Fruit fly (Drosophila melanogaster) whole organism, embryonic: ENCODE measurements around the gene TwdlE.

Experiments
- CG10147 ChIP-seq: fragments of 200-800 bp; sonication (Bioruptor generic); optimal IDR thresholded peaks from 2 replicates; lab custom pipeline; 2019; ENCODE audit warnings: missing biosample characterization, mild to moderate bottlenecking, missing genetic modification characterization, moderate library complexity
- CG10431 ChIP-seq: fragments of 200-800 bp; sonication (Bioruptor generic); optimal IDR thresholded peaks from 3 replicates; lab custom pipeline; 2018; ENCODE audit warnings: missing biosample characterization, mild to moderate bottlenecking, missing genetic modification characterization
- CG10462 ChIP-seq: fragments of 200-800 bp; sonication (Bioruptor generic); optimal IDR thresholded peaks from 2 replicates; lab custom pipeline; 2016; ENCODE audit warnings: missing biosample characterization, missing genetic modification characterization
- CG12071 ChIP-seq: fragments of 200-800 bp; sonication (Bioruptor generic); optimal IDR thresholded peaks from 3 replicates; lab custom pipeline; 2018; ENCODE audit warnings: missing biosample characterization, mild to moderate bottlenecking, missing genetic modification characterization
- CG12104 ChIP-seq: fragments of 200-800 bp; sonication (Bioruptor generic); optimal IDR thresholded peaks from 3 replicates; lab custom pipeline; 2016; ENCODE audit warnings: missing biosample characterization, missing genetic modification characterization
- CG12236 ChIP-seq: fragments of 200-800 bp; sonication (Bioruptor generic); optimal IDR thresholded peaks from 2 replicates; lab custom pipeline; 2016; ENCODE audit warnings: missing biosample characterization, missing genetic modification characterization
- CG12744 ChIP-seq: fragments of 200-800 bp; sonication (Bioruptor generic); optimal IDR thresholded peaks from 2 replicates; lab custom pipeline; 2016; ENCODE audit warnings: missing biosample characterization, missing genetic modification characterization
- CG14014 ChIP-seq: fragments of 200-800 bp; sonication (Bioruptor generic); IDR thresholded peaks from 2 replicates; pipeline ENCODE4 v1.3.6; 2022; ENCODE audit warnings: missing biosample characterization, missing genetic modification characterization
- CG14050 ChIP-seq: fragments of 200-800 bp; sonication (Bioruptor generic); IDR thresholded peaks from 3 replicates; pipeline ENCODE4 v1.3.6; 2022; ENCODE audit warnings: missing biosample characterization, missing genetic modification characterization
- CG1529 ChIP-seq: fragments of 200-800 bp; sonication (Bioruptor generic); optimal IDR thresholded peaks from 3 replicates; lab custom pipeline; 2018; ENCODE audit warnings: missing biosample characterization, missing genetic modification characterization
- CG17385 ChIP-seq: fragments of 200-800 bp; sonication (Bioruptor generic); optimal IDR thresholded peaks from 3 replicates; lab custom pipeline; 2018; ENCODE audit warnings: missing biosample characterization, mild to moderate bottlenecking, missing genetic modification characterization
- CG2120 ChIP-seq: fragments of 200-800 bp; sonication (Bioruptor generic); optimal IDR thresholded peaks from 3 replicates; lab custom pipeline; 2016; ENCODE audit warnings: missing biosample characterization, missing genetic modification characterization
- CG2129 ChIP-seq: fragments of 200-800 bp; sonication (Bioruptor generic); IDR thresholded peaks from 2 replicates; pipeline ENCODE4 v1.3.6; 2022; ENCODE audit warnings: missing biosample characterization, missing genetic modification characterization; ENCODE audit not compliant: partially characterized antibody
- CG3065 ChIP-seq: fragments of 200-800 bp; sonication (Bioruptor generic); optimal IDR thresholded peaks from 2 replicates; lab custom pipeline; 2016; ENCODE audit warnings: missing biosample characterization, missing genetic modification characterization
- CG31388 ChIP-seq: fragments of 200-800 bp; sonication (Bioruptor generic); optimal IDR thresholded peaks from 2 replicates; lab custom pipeline; 2016; ENCODE audit warnings: missing biosample characterization, missing genetic modification characterization
- CG3163 ChIP-seq: fragments of 200-800 bp; sonication (Bioruptor generic); optimal IDR thresholded peaks from 3 replicates; lab custom pipeline; 2016; ENCODE audit warnings: missing biosample characterization, missing genetic modification characterization
- CG6683 ChIP-seq: fragments of 200-800 bp; sonication (Bioruptor generic); optimal IDR thresholded peaks from 2 replicates; lab custom pipeline; 2017; ENCODE audit warnings: missing biosample characterization, mild to moderate bottlenecking, missing genetic modification characterization, missing genetic modification reagents
- CG7271 ChIP-seq: fragments of 200-800 bp; sonication (Bioruptor generic); optimal IDR thresholded peaks from 2 replicates; lab custom pipeline; 2018; ENCODE audit warnings: missing biosample characterization, mild to moderate bottlenecking, missing genetic modification characterization, moderate library complexity
- Camta ChIP-seq: fragments of 200-800 bp; sonication (Bioruptor generic); optimal IDR thresholded peaks from 2 replicates; lab custom pipeline; 2016; ENCODE audit warnings: missing biosample characterization, missing genetic modification characterization
- Fer2 ChIP-seq: fragments of 200-800 bp; sonication (Bioruptor generic); optimal IDR thresholded peaks from 2 replicates; lab custom pipeline; 2018; ENCODE audit warnings: missing biosample characterization, mild to moderate bottlenecking, missing genetic modification characterization, moderate library complexity
- Fer3 ChIP-seq: fragments of 200-800 bp; sonication (Bioruptor generic); optimal IDR thresholded peaks from 2 replicates; lab custom pipeline; 2018; ENCODE audit warnings: missing biosample characterization, mild to moderate bottlenecking, missing genetic modification characterization, moderate library complexity
- Hr78 ChIP-seq, 2 experiments: fragments of 200-800 bp in 1 of 2; fragments of >200 bp in 1 of 2; sonication (Bioruptor generic) in 1 of 2; optimal IDR thresholded peaks; 2 replicates each; lab custom pipeline; 2017 to 2019; ENCODE audit warnings: missing biosample characterization in 2 of 2, missing genetic modification characterization in 2 of 2, mild to moderate bottlenecking in 1 of 2, moderate library complexity in 1 of 2
- Lim3 ChIP-seq: fragments of 200-800 bp; sonication (Bioruptor generic); IDR thresholded peaks from 2 replicates; pipeline ENCODE4 v1.3.6; 2022; ENCODE audit warnings: missing biosample characterization, missing genetic modification characterization
- NK7.1 ChIP-seq: fragments of 200-800 bp; sonication (Bioruptor generic); optimal IDR thresholded peaks from 3 replicates; lab custom pipeline; 2016; ENCODE audit warnings: missing biosample characterization, missing genetic modification characterization
- Optix ChIP-seq: fragments of 200-800 bp; sonication (Bioruptor generic); IDR thresholded peaks from 3 replicates; pipeline ENCODE4 v1.3.6; 2022; ENCODE audit warnings: missing biosample characterization, missing genetic modification characterization
- Pdp1 ChIP-seq, 2 experiments: fragments of 200-800 bp; sonication (Bioruptor generic); optimal IDR thresholded peaks; 3 replicates each; lab custom pipeline; 2016; ENCODE audit warnings: missing biosample characterization in 2 of 2, missing genetic modification characterization in 2 of 2, mild to moderate bottlenecking in 1 of 2, moderate library complexity in 1 of 2
- ab ChIP-seq: fragments of 200-800 bp; sonication (Bioruptor generic); optimal IDR thresholded peaks from 2 replicates; lab custom pipeline; 2016; ENCODE audit warnings: missing biosample characterization, missing genetic modification characterization
- abd-A ChIP-seq: fragments of 200-800 bp; sonication (Bioruptor generic); optimal IDR thresholded peaks from 3 replicates; lab custom pipeline; 2019; ENCODE audit warnings: missing biosample characterization, mild to moderate bottlenecking, missing genetic modification characterization, moderate library complexity
- ara ChIP-seq: fragments of 200-800 bp; sonication (Bioruptor generic); IDR thresholded peaks from 2 replicates; pipeline ENCODE4 v1.3.6; 2022; ENCODE audit warnings: missing biosample characterization, missing genetic modification characterization
- cad ChIP-seq: fragments of >200 bp; optimal IDR thresholded peaks from 2 replicates; lab custom pipeline; 2017; ENCODE audit warnings: missing biosample characterization, missing genetic modification characterization
- cg ChIP-seq: fragments of 200-800 bp; sonication (Bioruptor generic); optimal IDR thresholded peaks from 3 replicates; lab custom pipeline; 2019; ENCODE audit warnings: missing biosample characterization, mild to moderate bottlenecking, missing genetic modification characterization, moderate library complexity
- corto ChIP-seq: fragments of 200-800 bp; sonication (Bioruptor generic); optimal IDR thresholded peaks from 2 replicates; lab custom pipeline; 2016; ENCODE audit warnings: missing biosample characterization, mild to moderate bottlenecking, missing genetic modification characterization, moderate library complexity
- crol ChIP-seq: fragments of 200-800 bp; sonication (Bioruptor generic); IDR thresholded peaks from 2 replicates; pipeline ENCODE4 v1.3.6; 2022; ENCODE audit warnings: missing biosample characterization, missing genetic modification characterization
- dan ChIP-seq: fragments of 200-800 bp; sonication (Bioruptor generic); IDR thresholded peaks from 2 replicates; pipeline ENCODE4 v1.3.6; 2022; ENCODE audit warnings: missing biosample characterization, missing genetic modification characterization
- danr ChIP-seq: fragments of 200-800 bp; sonication (Bioruptor generic); IDR thresholded peaks from 2 replicates; pipeline ENCODE4 v1.3.6; 2022; ENCODE audit warnings: missing biosample characterization, missing genetic modification characterization
- eyg ChIP-seq: fragments of 200-800 bp; sonication (Bioruptor generic); optimal IDR thresholded peaks from 3 replicates; lab custom pipeline; 2016; ENCODE audit warnings: missing biosample characterization, missing genetic modification characterization
- her ChIP-seq: fragments of 200-800 bp; sonication (Bioruptor generic); optimal IDR thresholded peaks from 2 replicates; lab custom pipeline; 2016; ENCODE audit warnings: missing biosample characterization, missing genetic modification characterization
- maf-S ChIP-seq: fragments of 200-800 bp; sonication (Bioruptor generic); optimal IDR thresholded peaks from 2 replicates; lab custom pipeline; 2016; ENCODE audit warnings: missing biosample characterization, missing genetic modification characterization
- odd ChIP-seq: fragments of 200-800 bp; sonication (Bioruptor generic); optimal IDR thresholded peaks from 2 replicates; lab custom pipeline; 2017; ENCODE audit warnings: missing biosample characterization, mild to moderate bottlenecking, missing genetic modification characterization
- pnt ChIP-seq: fragments of 200-800 bp; sonication (Bioruptor generic); optimal IDR thresholded peaks from 3 replicates; lab custom pipeline; 2016; ENCODE audit warnings: missing biosample characterization, missing genetic modification characterization
- prd ChIP-seq, 3 experiments: fragments of >200 bp in 2 of 3; fragments of 200-800 bp in 1 of 3; sonication (Bioruptor generic) in 1 of 3; optimal IDR thresholded peaks in 2 of 3; IDR thresholded peaks in 1 of 3; 2 replicates in 2 of 3; 3 replicates in 1 of 3; pipeline versions ENCODE4 v1.3.6 to Lab custom; 2017 to 2022; ENCODE audit warnings: missing biosample characterization in 1 of 3, missing genetic modification characterization in 1 of 3
- sim ChIP-seq: fragments of 200-800 bp; sonication (Bioruptor generic); IDR thresholded peaks from 2 replicates; pipeline ENCODE4 v1.3.6; 2022; ENCODE audit warnings: missing biosample characterization, missing genetic modification characterization
- sob ChIP-seq: fragments of 200-800 bp; sonication (Bioruptor generic); IDR thresholded peaks from 2 replicates; pipeline ENCODE4 v1.3.6; 2022; ENCODE audit warnings: missing biosample characterization, missing genetic modification characterization
- ssp ChIP-seq: fragments of 200-800 bp; sonication (Bioruptor generic); IDR thresholded peaks from 2 replicates; pipeline ENCODE4 v1.3.6; 2022; ENCODE audit warnings: missing biosample characterization, missing genetic modification characterization
- stc ChIP-seq: fragments of 200-800 bp; sonication (Bioruptor generic); IDR thresholded peaks from 2 replicates; pipeline ENCODE4 v1.3.6; 2022; ENCODE audit warnings: missing biosample characterization, missing genetic modification characterization
- vfl ChIP-seq: fragments of 200-800 bp; sonication (Bioruptor generic); optimal IDR thresholded peaks from 2 replicates; lab custom pipeline; 2016; ENCODE audit warnings: missing biosample characterization, missing genetic modification characterization
- yki ChIP-seq: fragments of >200 bp; optimal IDR thresholded peaks from 3 replicates; lab custom pipeline; 2018
- z ChIP-seq: fragments of 200-800 bp; sonication (Bioruptor generic); IDR thresholded peaks from 3 replicates; pipeline ENCODE4 v1.3.6; 2022; ENCODE audit warnings: missing biosample characterization, missing genetic modification characterization

Gene TwdlE

DNA sequence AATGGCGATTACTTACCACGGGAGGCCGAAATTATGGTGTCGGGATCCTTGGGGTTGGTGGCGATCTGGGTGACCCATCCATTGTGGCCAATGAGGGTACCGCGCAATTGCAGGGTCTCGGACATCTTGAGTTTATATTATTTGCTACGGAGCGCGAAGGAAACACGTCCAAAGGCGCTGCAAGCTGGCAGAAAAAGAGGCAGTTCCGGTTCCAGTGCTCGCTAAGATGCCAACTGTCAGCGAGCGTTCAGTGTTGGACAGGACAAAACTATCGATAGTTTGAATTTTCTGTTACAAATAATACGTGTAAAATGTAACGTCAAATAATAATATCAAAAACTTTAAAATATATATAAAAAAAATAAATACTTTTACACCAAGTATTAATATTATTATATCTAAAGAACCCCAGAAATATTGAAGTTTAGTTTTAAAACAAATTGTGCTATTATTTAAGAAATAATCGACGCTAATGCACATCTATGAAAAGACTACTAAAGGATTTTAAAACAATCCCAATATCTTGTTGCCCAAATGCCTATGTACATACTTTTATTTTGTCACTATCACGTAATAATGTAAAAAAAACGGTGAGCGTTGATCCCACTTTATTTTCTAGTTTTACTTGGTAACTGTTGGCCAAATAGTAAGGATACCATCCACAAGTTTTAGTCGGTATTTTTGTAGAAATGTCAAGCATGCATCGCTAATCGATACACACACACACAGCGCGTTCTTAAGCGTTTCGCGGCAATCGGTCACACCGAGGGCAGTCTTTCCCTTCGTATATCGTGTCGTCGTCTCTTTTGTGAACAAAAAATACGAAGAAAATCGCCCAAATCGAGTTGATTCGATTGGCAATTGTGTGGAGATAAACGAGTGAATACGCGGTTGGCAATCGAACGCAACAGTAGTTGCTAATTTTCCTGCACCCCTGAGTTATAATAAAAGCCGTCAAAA, 33.3 kb downstream of the TwdlE start, which contains the start of the genes Rack1 and mts (continued):
- TF ChIP-seq abd-A: no peak
- peak; percentile 77 for TF ChIP-seq sim (GFP tag; lab: Robert Waterston, UW)
- TF ChIP-seq Hr78 (GFP tag; optimal IDR thresholded peaks at IDR 0.05; lab: Kevin White, UChicago): no peak
- 0 out of 2 replicates have a peak, but pooled peaks have one; percentile 31 for TF ChIP-seq crol (GFP tag; lab: Robert Waterston, UW)
- peak; percentile 82 for TF ChIP-seq vfl (GFP tag; lab: Kevin White, UChicago)
- TF ChIP-seq CG14014: peak; percentile 81
- TF ChIP-seq corto (GFP tag; lab: Kevin White, UChicago): peak; percentile 37
- TF ChIP-seq stc (GFP tag; lab: Robert Waterston, UW): peak; percentile 82
- TF ChIP-seq ab (GFP tag; lab: Kevin White, UChicago): peak; percentile 46
- TF ChIP-seq CG31388 (GFP tag; lab: Kevin White, UChicago): peak; percentile 7
- TF ChIP-seq CG10431 (GFP tag; lab: Kevin White, UChicago): peak; percentile 89
- TF ChIP-seq CG2129: no peak
- peak; percentile 74 for TF ChIP-seq Fer2 (tag; lab: Kevin White, UChicago)
- TF ChIP-seq CG12236: peak; percentile 60
- TF ChIP-seq ara (GFP tag; lab: Robert Waterston, UW): peak; percentile 64
- peak; percentile 69 for TF ChIP-seq CG3065 (GFP tag; lab: Kevin White, UChicago)
- TF ChIP-seq CG7271 (tag; lab: Kevin White, UChicago): peak; percentile 93
- TF ChIP-seq Camta (GFP tag; lab: Kevin White, UChicago): peak; percentile 83
- TF ChIP-seq ssp (GFP tag; lab: Robert Waterston, UW): peak; percentile 61
- no peak for TF ChIP-seq pnt (GFP tag; lab: Kevin White, UChicago)
- no peak for TF ChIP-seq yki (lab: Kevin White, UChicago)
- TF ChIP-seq dan: no peak
- peak; percentile 69 for TF ChIP-seq CG2120 (GFP tag; lab: Kevin White, UChicago)
- peak; percentile 86 for TF ChIP-seq odd (GFP tag; lab: Kevin White, UChicago)
- TF ChIP-seq eyg (GFP tag; lab: Kevin White, UChicago): peak; percentile 66
- peak; percentile 71 for TF ChIP-seq CG6683 (GFP tag; lab: Kevin White, UChicago)
- peak; percentile 89 for TF ChIP-seq Fer3 (tag; lab: Kevin White, UChicago)
- TF ChIP-seq CG10462 (GFP tag; lab: Kevin White, UChicago): peak; percentile 50
- TF ChIP-seq danr: peak; percentile 50; the same call in 1 of the 2 replicates
- TF ChIP-seq Lim3 (GFP tag; lab: Robert Waterston, UW): no peak
- TF ChIP-seq CG1529 (GFP tag; lab: Kevin White, UChicago): peak; percentile 60
- peak; percentile 34 for TF ChIP-seq CG3163 (GFP tag; lab: Kevin White, UChicago)
- TF ChIP-seq Optix (GFP tag; lab: Robert Waterston, UW): peak; percentile 57; the same call in 2 of the 3 replicates
- TF ChIP-seq cg: no peak
- peak; percentile 48 for TF ChIP-seq CG12744
- peak; percentile 77 for TF ChIP-seq her (GFP tag; lab: Kevin White, UChicago)
- TF ChIP-seq maf-S (GFP tag; lab: Kevin White, UChicago): peak; percentile 82
- peak; percentile 69 for TF ChIP-seq NK7.1 (GFP tag; lab: Kevin White, UChicago)
- peak; percentile 73 for TF ChIP-seq CG14050 (GFP tag; lab: Robert Waterston, UW)
- peak; percentile 86 for TF ChIP-seq CG17385 (GFP tag; lab: Kevin White, UChicago)
- no peak for TF ChIP-seq prd (optimal IDR thresholded peaks at IDR 0.05; lab: Kevin White, UChicago)
- TF ChIP-seq prd (GFP tag; IDR thresholded peaks at IDR 0.05; lab: Robert Waterston, UW): peak; percentile 57; the same call in 2 of the 3 replicates
- peak; percentile 92 for TF ChIP-seq CG12071
- peak; percentile 60 for TF ChIP-seq CG10147 (GFP tag; lab: Kevin White, UChicago)
- TF ChIP-seq cad (GFP tag; lab: Kevin White, UChicago): no peak
- TF ChIP-seq Pdp1 (GFP tag; optimal IDR thresholded peaks at IDR 0.05; lab: Kevin White, UChicago): peak; percentile 48 to 63
- peak; percentile 79 for TF ChIP-seq CG12104 (GFP tag; lab: Kevin White, UChicago)
- TF ChIP-seq sob (GFP tag; lab: Robert Waterston, UW): peak; percentile 94
- 0 out of 3 replicates have a peak, but pooled peaks have one; percentile 42 for TF ChIP-seq z (GFP tag; lab: Robert Waterston, UW)
